Worm (Caenorhabditis elegans) whole organism, early embryonic: ENCODE data around the gene btb-2.

Experiments used
- B0310.2 ChIP-seq: sonication (generic microtip); optimal IDR thresholded peaks from 2 replicates; lab custom pipeline; 2016; ENCODE audit warnings: mild to moderate bottlenecking, missing genetic modification characterization, missing compliant biosample characterization
- F13C5.2 ChIP-seq: sonication (generic microtip); optimal IDR thresholded peaks from 2 replicates; lab custom pipeline; 2017; ENCODE audit warnings: mild to moderate bottlenecking, missing genetic modification characterization, inconsistent platforms, missing compliant biosample characterization
- aly-1 ChIP-seq: sonication (generic microtip); optimal IDR thresholded peaks from 2 replicates; lab custom pipeline; 2016; ENCODE audit warnings: missing genetic modification characterization, missing compliant biosample characterization
- ama-1 ChIP-seq: fragments of 150-350 bp; optimal IDR thresholded peaks from 2 replicates; lab custom pipeline; 2014
- ceh-13 ChIP-seq: fragments of 200-800 bp; sonication (Bioruptor generic); optimal IDR thresholded peaks from 2 replicates; lab custom pipeline; 2018; ENCODE audit warnings: mild to moderate bottlenecking, missing genetic modification characterization, missing compliant biosample characterization
- ceh-36 ChIP-seq: sonication (generic microtip); optimal IDR thresholded peaks from 2 replicates; lab custom pipeline; 2016; ENCODE audit warnings: missing genetic modification characterization, inconsistent platforms, missing compliant biosample characterization
- ets-7 ChIP-seq: sonication (generic microtip); optimal IDR thresholded peaks from 2 replicates; lab custom pipeline; 2016; ENCODE audit warnings: missing genotype, missing genetic modification characterization, missing compliant biosample characterization
- flt-1 ChIP-seq: fragments of 200-800 bp; sonication (Bioruptor generic); IDR thresholded peaks from 2 replicates; pipeline ENCODE4 v1.3.6; 2022; ENCODE audit warnings: missing genetic modification characterization, missing compliant biosample characterization
- hmbx-1 ChIP-seq: sonication (generic microtip); optimal IDR thresholded peaks from 2 replicates; lab custom pipeline; 2016; ENCODE audit warnings: mild to moderate bottlenecking, missing genetic modification characterization, missing compliant biosample characterization
- hmg-4 ChIP-seq: fragments of 200-800 bp; sonication (Bioruptor generic); optimal IDR thresholded peaks from 2 replicates; lab custom pipeline; 2018; ENCODE audit warnings: mild to moderate bottlenecking, missing genetic modification characterization, missing compliant biosample characterization
- hnd-1 ChIP-seq: sonication (generic microtip); optimal IDR thresholded peaks from 2 replicates; lab custom pipeline; 2016; ENCODE audit warnings: missing genetic modification characterization, missing compliant biosample characterization
- pes-1 ChIP-seq: fragments of 200-800 bp; sonication (Bioruptor generic); IDR thresholded peaks from 2 replicates; pipeline ENCODE4 v1.3.6; 2022; ENCODE audit warnings: missing genetic modification reagents, missing genetic modification characterization, missing compliant biosample characterization
- scrt-1 ChIP-seq: fragments of 200-800 bp; sonication (Bioruptor generic); IDR thresholded peaks from 2 replicates; pipeline ENCODE4 v1.3.6; 2022; ENCODE audit warnings: missing genetic modification characterization, missing compliant biosample characterization
- sea-1 ChIP-seq: fragments of 200-800 bp; sonication (Bioruptor generic); conservative IDR thresholded peaks from 2 replicates; pipeline ENCODE4 v1.3.6; 2022; ENCODE audit warnings: missing genetic modification characterization, missing compliant biosample characterization
- tbx-11 ChIP-seq: fragments of 200-800 bp; sonication (Bioruptor generic); IDR thresholded peaks from 2 replicates; pipeline ENCODE4 v1.3.6; 2022; ENCODE audit warnings: missing genetic modification characterization, missing compliant biosample characterization
- tbx-37 ChIP-seq: fragments of 200-800 bp; sonication (Bioruptor generic); conservative IDR thresholded peaks from 2 replicates; pipeline ENCODE4 v1.3.6; 2022; ENCODE audit warnings: missing genetic modification reagents, missing genetic modification characterization, missing compliant biosample characterization
- tra-4 ChIP-seq: sonication (generic microtip); optimal IDR thresholded peaks from 2 replicates; lab custom pipeline; 2017; ENCODE audit warnings: missing genetic modification characterization, missing compliant biosample characterization

Gene btb-2

DNA sequence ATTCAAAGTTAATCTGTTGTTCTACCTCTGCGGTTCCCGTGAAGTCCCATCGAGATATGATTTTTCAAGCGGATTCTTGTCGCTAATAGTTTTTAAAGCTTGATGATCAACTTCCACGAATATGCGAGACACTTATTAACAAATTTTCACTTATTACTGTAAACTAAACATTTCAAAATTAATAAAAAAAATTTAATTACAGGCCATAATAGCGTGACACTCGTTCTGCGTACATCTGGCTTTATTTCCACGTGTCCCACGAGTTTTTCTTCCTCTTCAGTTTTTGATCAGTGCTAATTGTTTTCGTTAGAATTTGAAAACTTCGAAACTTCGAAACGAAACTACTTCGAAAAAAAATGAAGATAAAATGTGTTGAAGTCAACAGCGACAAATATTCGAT lies at the start of gene btb-2:
Gene btb-2 (plus strand): TSS at position 301 of the 400 bp plus-strand sequence.
- no peak for TF ChIP-seq hmbx-1 (tag; lab: Kevin White, UChicago)
- no peak for TF ChIP-seq tbx-37 (GFP tag; lab: Robert Waterston, UW)
- TF ChIP-seq ceh-36 (tag; lab: Kevin White, UChicago), result no peak
- TF ChIP-seq hmg-4 (GFP tag; lab: Kevin White, UChicago), result no peak
- TF ChIP-seq sea-1 (GFP tag; lab: Robert Waterston, UW), result no peak
- no peak for TF ChIP-seq pes-1
- no peak for TF ChIP-seq hnd-1 (tag; lab: Kevin White, UChicago)
- TF ChIP-seq aly-1 (tag; lab: Kevin White, UChicago), result no peak
- TF ChIP-seq tbx-11 (GFP tag; lab: Robert Waterston, UW), result no peak
- no peak for TF ChIP-seq ama-1 (lab: Kevin White, UChicago)
- no peak for TF ChIP-seq F13C5.2
- no peak for TF ChIP-seq B0310.2 (tag; lab: Kevin White, UChicago)
- no peak for TF ChIP-seq ets-7
- no peak for TF ChIP-seq tra-4 (tag; lab: Kevin White, UChicago)

DNA sequence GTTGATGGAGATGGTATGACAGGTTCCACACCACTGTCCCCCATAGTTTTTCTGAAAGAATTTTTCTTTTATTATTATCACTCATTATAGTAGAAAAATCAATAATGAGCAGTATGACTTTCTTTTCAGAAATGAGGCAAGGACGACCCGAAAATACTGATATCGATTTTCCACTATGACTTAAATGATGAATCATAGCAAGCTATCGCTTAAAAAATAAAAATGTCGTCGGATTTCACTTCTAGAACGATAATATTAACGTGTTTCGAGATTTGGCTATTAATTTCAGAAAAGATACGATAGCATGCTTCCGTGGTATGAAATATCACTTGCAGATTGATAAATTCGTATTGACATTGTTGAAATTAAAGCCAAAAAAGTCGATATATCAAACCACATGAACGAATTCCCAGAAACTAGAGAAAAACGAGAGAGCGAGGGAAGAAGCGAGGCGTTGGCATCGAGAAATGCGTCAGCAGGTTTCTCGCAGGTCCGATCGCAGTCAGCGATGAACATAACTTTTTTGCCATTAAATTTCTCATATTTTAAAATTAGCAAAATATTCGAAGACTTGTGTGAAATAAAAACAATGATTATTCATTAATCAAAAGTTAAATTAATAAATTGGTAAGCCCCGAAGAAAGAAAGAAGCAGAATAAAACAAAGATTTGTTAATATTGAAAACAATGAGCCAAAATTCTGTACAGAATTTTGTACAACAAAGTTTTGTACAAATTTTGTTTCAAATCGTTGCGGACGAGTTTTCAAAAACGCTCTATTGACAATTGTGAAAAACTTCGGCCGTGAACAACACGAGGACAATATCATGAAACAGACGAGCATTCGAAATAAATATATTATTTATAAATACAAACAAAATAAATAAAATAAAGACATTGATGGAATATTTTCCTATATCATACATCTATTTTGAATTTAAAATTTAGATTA lies 46.1 kb upstream of the btb-2 start, which contains the start of gene C32D5.11:
Gene C32D5.11 (minus strand): TSS at position 51 of the 951 bp plus-strand sequence.
- TF ChIP-seq hmg-4 (GFP tag; lab: Kevin White, UChicago), result peak; percentile 28
- no peak for TF ChIP-seq flt-1
- no peak for TF ChIP-seq hmbx-1 (tag; lab: Kevin White, UChicago)
- TF ChIP-seq scrt-1, result 0 out of 2 replicates have a peak, but pooled peaks have one; percentile 11
- TF ChIP-seq aly-1 (tag; lab: Kevin White, UChicago), result no peak

DNA sequence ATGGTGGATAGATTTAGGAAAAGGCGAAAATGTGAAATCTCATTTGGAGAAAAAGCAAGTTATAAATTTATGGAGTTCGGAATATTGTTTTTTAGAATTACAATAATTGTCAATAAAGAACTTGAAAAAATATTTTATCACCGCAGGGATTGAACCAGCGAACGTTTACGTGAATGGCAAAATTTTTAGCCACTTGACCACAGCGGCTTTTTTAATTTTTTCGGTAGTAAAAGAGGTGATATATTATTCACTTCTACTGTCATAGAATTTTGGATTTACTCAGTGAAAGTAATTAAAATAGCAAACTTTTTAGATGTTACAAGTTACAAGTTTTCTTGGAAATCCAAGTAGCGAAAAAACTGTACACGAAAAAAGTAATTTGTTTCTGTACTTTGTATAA lies 43.5 kb upstream of the btb-2 start:
- no peak for TF ChIP-seq tra-4 (tag; lab: Kevin White, UChicago)
- TF ChIP-seq hmbx-1 (tag; lab: Kevin White, UChicago), result no peak
- no peak for TF ChIP-seq flt-1
- TF ChIP-seq ceh-13 (GFP tag; lab: Kevin White, UChicago), result no peak
- TF ChIP-seq tbx-11 (GFP tag; lab: Robert Waterston, UW), result no peak
- no peak for TF ChIP-seq ceh-36 (tag; lab: Kevin White, UChicago)
- TF ChIP-seq sea-1 (GFP tag; lab: Robert Waterston, UW), result no peak
- TF ChIP-seq ets-7, result no peak
- no peak for TF ChIP-seq aly-1 (tag; lab: Kevin White, UChicago)
- no peak for TF ChIP-seq ama-1 (lab: Kevin White, UChicago)
- no peak for TF ChIP-seq pes-1
- TF ChIP-seq hnd-1 (tag; lab: Kevin White, UChicago), result no peak
- TF ChIP-seq B0310.2 (tag; lab: Kevin White, UChicago), result no peak
- TF ChIP-seq F13C5.2, result no peak
- TF ChIP-seq tbx-37 (GFP tag; lab: Robert Waterston, UW), result no peak
- no peak for TF ChIP-seq hmg-4 (GFP tag; lab: Kevin White, UChicago)
- TF ChIP-seq scrt-1, result no peak

DNA sequence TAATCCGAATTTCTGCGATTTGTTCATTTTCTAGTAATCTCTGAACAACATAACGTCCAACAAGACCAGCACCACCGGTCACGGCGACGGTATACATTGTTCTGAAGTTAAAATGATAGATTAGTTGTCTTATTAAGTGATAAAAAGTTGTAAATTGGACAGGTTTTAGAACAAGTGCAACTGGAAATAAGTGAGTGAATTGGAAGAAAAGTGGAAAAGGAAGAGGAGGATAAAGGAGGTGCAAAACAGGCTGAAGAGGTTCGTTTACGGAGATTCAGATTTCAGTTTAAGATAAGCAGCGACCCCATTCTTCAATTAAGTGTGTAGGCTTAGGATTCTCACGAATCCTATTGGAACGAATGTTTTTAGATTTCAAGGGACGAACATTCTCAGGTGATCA lies 42.8 kb upstream of the btb-2 start, which contains the start of gene C32D5.12:
Gene C32D5.12 (minus strand): TSS at position 101 of the 400 bp plus-strand sequence.
- no peak for TF ChIP-seq ama-1 (lab: Kevin White, UChicago)
- TF ChIP-seq F13C5.2, result no peak
- TF ChIP-seq tbx-11 (GFP tag; lab: Robert Waterston, UW), result no peak
- no peak for TF ChIP-seq tra-4 (tag; lab: Kevin White, UChicago)
- TF ChIP-seq aly-1 (tag; lab: Kevin White, UChicago), result no peak
- no peak for TF ChIP-seq flt-1
- no peak for TF ChIP-seq B0310.2 (tag; lab: Kevin White, UChicago)
- TF ChIP-seq ceh-36 (tag; lab: Kevin White, UChicago), result no peak
- TF ChIP-seq scrt-1, result no peak

DNA sequence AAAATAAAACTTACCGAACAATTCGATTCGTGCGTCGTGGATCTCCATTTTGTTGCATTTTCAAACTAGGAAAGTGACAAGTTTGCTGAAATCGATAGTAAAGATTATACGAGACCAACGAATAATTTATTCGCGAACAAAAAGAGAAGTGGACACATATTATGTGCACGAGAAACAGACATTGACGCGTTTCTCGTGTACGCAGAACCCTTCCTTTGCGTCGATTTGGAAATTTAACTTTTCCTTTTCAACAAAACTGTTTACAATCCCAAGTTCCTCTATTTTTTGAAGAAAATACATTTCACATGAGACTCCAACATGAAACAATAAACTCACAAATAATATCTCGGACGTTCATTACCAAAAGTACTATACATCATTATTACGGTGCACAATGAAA lies 40.9 kb upstream of the btb-2 start, which contains the start of gene K10B2.4:
Gene K10B2.4 (minus strand): TSS at position 138 of the 400 bp plus-strand sequence.
- no peak for TF ChIP-seq pes-1
- TF ChIP-seq hmbx-1 (tag; lab: Kevin White, UChicago), result no peak
- no peak for TF ChIP-seq tra-4 (tag; lab: Kevin White, UChicago)
- TF ChIP-seq ama-1 (lab: Kevin White, UChicago), result no peak
- no peak for TF ChIP-seq ceh-36 (tag; lab: Kevin White, UChicago)
- TF ChIP-seq F13C5.2, result peak; percentile 1
- no peak for TF ChIP-seq ets-7

DNA sequence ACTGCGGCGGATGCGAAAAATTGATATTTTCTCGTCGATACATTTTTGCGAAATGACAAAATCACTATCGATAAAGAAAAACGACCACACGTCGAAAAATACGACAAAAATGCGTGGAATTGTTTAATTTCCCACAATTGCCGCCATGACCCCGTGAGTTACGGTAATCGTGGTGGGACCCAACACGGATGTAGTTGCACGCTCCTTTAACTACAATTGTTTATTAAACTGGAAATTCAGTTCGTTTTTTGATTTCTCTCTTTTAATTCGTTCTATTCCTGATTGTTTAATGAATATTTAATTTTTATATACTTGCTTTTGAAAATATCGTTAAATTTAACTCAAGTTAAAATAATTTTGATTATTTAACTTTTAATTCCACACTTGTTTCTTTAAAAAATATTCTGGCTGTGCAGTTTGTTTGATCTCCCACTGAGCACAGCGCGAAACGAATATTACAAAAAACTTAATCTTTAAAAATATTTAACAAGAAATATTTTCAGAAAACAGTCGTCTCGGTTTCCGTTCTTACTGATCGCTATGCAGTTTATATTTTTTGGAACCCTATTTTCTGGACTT lies 36.4 kb upstream of the btb-2 start, which contains the start of the genes ani-2 and clec-88:
Gene ani-2 (minus strand): TSS at position 131 of the 579 bp plus-strand sequence.
Gene clec-88 (plus strand): TSS at position 486 of the 579 bp plus-strand sequence.
- TF ChIP-seq aly-1 (tag; lab: Kevin White, UChicago) (no peak), ceh-13 (GFP tag; lab: Kevin White, UChicago) (no peak), hnd-1 (tag; lab: Kevin White, UChicago) (no peak), tra-4 (tag; lab: Kevin White, UChicago) (no peak), ama-1 (lab: Kevin White, UChicago) (no peak), flt-1 (no peak), F13C5.2 (no peak), pes-1 (no peak), hmg-4 (GFP tag; lab: Kevin White, UChicago) (no peak), ets-7 (no peak), tbx-11 (GFP tag; lab: Robert Waterston, UW) (no peak)

DNA sequence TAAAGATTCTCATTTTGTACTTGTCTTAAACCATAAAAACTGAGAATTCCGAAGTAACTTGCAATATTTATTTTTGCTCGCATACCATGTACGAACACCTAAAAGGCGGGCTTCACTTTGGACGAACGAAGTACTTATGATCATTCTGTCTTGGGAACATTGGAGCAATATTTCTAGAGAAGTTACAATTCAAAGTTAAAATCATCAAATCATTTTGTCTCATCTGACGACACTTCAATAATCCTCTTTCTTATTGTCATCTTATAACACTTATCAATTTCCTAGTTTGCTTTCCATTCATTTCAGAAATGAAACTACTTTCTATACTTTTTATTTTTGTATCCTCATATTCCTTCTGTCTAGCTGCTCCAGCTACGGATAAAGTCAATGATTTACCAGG lies 35.1 kb upstream of the btb-2 start, which contains the start of gene ctsa-4.1:
Gene ctsa-4.1 (plus strand): TSS at position 301 of the 400 bp plus-strand sequence.
- TF ChIP-seq flt-1 (no peak), F13C5.2 (no peak), ceh-36 (tag; lab: Kevin White, UChicago) (no peak), ama-1 (lab: Kevin White, UChicago) (no peak), hmbx-1 (tag; lab: Kevin White, UChicago) (no peak), hmg-4 (GFP tag; lab: Kevin White, UChicago) (no peak), hnd-1 (tag; lab: Kevin White, UChicago) (no peak), B0310.2 (tag; lab: Kevin White, UChicago) (no peak), aly-1 (tag; lab: Kevin White, UChicago) (no peak), tra-4 (tag; lab: Kevin White, UChicago) (no peak), tbx-11 (GFP tag; lab: Robert Waterston, UW) (no peak), pes-1 (no peak), sea-1 (GFP tag; lab: Robert Waterston, UW) (no peak), tbx-37 (GFP tag; lab: Robert Waterston, UW) (no peak), ets-7 (no peak), scrt-1 (no peak), ceh-13 (GFP tag; lab: Kevin White, UChicago) (no peak)
